Worm (Caenorhabditis elegans): ENCODE results near the gene F08G12.3.

F08G12.3 gene

ce11 chrX:11286246-11286645, 13.8 kb upstream of the F08G12.3 start, which contains the start of gene F38B2.3:
Gene F38B2.3 (minus strand): TSS chrX:11286346.
- TF ChIP-seq mep-1 (tag; optimal IDR thresholded peaks at IDR 0.05) (no peak), fkh-10 (GFP tag; optimal IDR thresholded peaks at IDR 0.05) (no peak), ceh-8 (GFP tag; optimal IDR thresholded peaks at IDR 0.05) (no peak), fkh-4 (tag; optimal IDR thresholded peaks at IDR 0.05; ENCODE audit: borderline replicate concordance) (no peak), C04F5.9 (tag; optimal IDR thresholded peaks at IDR 0.05) (no peak), nhr-237 (tag; optimal IDR thresholded peaks at IDR 0.05) (no peak), ceh-90 (tag; optimal IDR thresholded peaks at IDR 0.05) (no peak), lin-15B (tag; optimal IDR thresholded peaks at IDR 0.05) (no peak), lin-35 (GFP tag; optimal IDR thresholded peaks at IDR 0.05) (no peak), sup-37 (GFP tag; optimal IDR thresholded peaks at IDR 0.05) (no peak), dpl-1 (GFP tag; optimal IDR thresholded peaks at IDR 0.05) (no peak), rnt-1 (tag; optimal IDR thresholded peaks at IDR 0.05) (no peak), unc-62 (GFP tag; optimal IDR thresholded peaks at IDR 0.05) (no peak), hlh-4 (tag; optimal IDR thresholded peaks at IDR 0.05) (no peak)

- TF ChIP-seq lin-13 (GFP tag; optimal IDR thresholded peaks at IDR 0.05) (no peak), elt-3 (tag; optimal IDR thresholded peaks at IDR 0.05) (no peak), nhr-19 (GFP tag; conservative IDR thresholded peaks at IDR 0.05) (no peak), rnt-1 (tag; optimal IDR thresholded peaks at IDR 0.05) (peak; percentile 17), unc-98 (GFP tag; IDR thresholded peaks at IDR 0.05) (no peak), xbp-1 (tag; optimal IDR thresholded peaks at IDR 0.05) (no peak), irx-1 (tag; optimal IDR thresholded peaks at IDR 0.05) (no peak), ceh-63 (GFP tag; optimal IDR thresholded peaks at IDR 0.05) (no peak), fkh-8 (tag; optimal IDR thresholded peaks at IDR 0.05) (no peak), mdl-1 (tag; optimal IDR thresholded peaks at IDR 0.05) (no peak), ama-1 (optimal IDR thresholded peaks at IDR 0.05) (no peak), egl-27 (tag; optimal IDR thresholded peaks at IDR 0.05) (no peak), nhr-90 (tag; optimal IDR thresholded peaks at IDR 0.05; ENCODE audit: poor library complexity) (no peak), efl-3 (GFP tag; optimal IDR thresholded peaks at IDR 0.05) (no peak), unc-86 (tag; optimal IDR thresholded peaks at IDR 0.05) (no peak), nhr-85 (tag) (peak; percentile 24), unc-62 (GFP tag; optimal IDR thresholded peaks at IDR 0.05) (no peak), ztf-4 (tag; optimal IDR thresholded peaks at IDR 0.05) (no peak), zip-4 (GFP tag; optimal IDR thresholded peaks at IDR 0.05) (no peak), lin-39 (tag; optimal IDR thresholded peaks at IDR 0.05) (no peak), nhr-84 (tag; optimal IDR thresholded peaks at IDR 0.05) (no peak), lin-14 (GFP tag; optimal IDR thresholded peaks at IDR 0.05) (peak; percentile 62), C16A3.4 (tag; optimal IDR thresholded peaks at IDR 0.05) (no peak), hlh-17 (GFP tag; optimal IDR thresholded peaks at IDR 0.05; ENCODE audit: borderline replicate concordance) (no peak), ztf-11 (tag; optimal IDR thresholded peaks at IDR 0.05) (no peak), pag-3 (tag; optimal IDR thresholded peaks at IDR 0.05; ENCODE audit: borderline replicate concordance, insufficient read depth) (peak; percentile 37), grh-1 (GFP tag; IDR thresholded peaks at IDR 0.05) (no peak), ces-1 (GFP tag; optimal IDR thresholded peaks at IDR 0.05) (no peak), mab-9 (GFP tag; IDR thresholded peaks at IDR 0.05) (no peak), F16B12.6 (tag; optimal IDR thresholded peaks at IDR 0.05) (no peak), nhr-20 (tag; optimal IDR thresholded peaks at IDR 0.05) (no peak), nhr-12 (tag; optimal IDR thresholded peaks at IDR 0.05) (no peak), efl-1 (optimal IDR thresholded peaks at IDR 0.05) (no peak), efl-1 (GFP tag; optimal IDR thresholded peaks at IDR 0.05 in 1 of 2) (no peak), sup-37 (GFP tag; optimal IDR thresholded peaks at IDR 0.05) (no peak)
Measured at ce11 chrX:11287617-11288016, 12.4 kb upstream of the F08G12.3 start, which contains the start of gene F38B2.4. Gene F38B2.4 (minus strand): TSS chrX:11287717.
